Worm (Caenorhabditis elegans): ENCODE data around the gene T27E7.9.

DNA sequence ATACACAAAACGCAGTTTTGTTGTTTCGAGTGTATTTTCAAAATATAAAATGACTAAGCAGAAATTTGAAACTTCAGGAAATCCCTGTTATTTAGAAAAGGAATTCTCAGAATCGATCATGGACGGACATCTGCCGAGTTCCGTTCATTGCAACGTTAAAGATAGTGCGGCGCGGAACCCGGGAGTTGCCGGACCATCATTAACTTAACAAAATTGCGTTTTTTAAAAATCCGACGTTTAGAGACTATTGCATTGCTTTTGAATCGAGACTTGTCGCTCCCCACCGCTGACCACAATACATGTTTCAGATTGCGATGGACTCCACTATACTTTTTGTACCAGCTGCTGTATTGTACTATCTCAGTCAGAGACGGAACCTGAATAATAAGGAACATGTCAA, 19.2 kb downstream of the T27E7.9 start:
- TF ChIP-seq him-1 (tag; optimal IDR thresholded peaks at IDR 0.05) (no peak), W03F9.2 (tag; optimal IDR thresholded peaks at IDR 0.05) (no peak)
